Worm (Caenorhabditis elegans) whole organism, L4/young adult: ENCODE data around the gene srsx-7.

ENCODE experiments used
- W03F9.2 ChIP-seq: fragments of 150-350 bp; optimal IDR thresholded peaks from 2 replicates; lab custom pipeline; 2014; ENCODE audit warnings: missing biosample characterization, missing genetic modification characterization
- dao-5 ChIP-seq: sonication (generic microtip); optimal IDR thresholded peaks from 2 replicates; lab custom pipeline; 2016; ENCODE audit warnings: missing genotype, missing genetic modification characterization, moderate library complexity, missing compliant biosample characterization
- him-1 ChIP-seq: sonication (generic microtip); optimal IDR thresholded peaks from 2 replicates; lab custom pipeline; 2016; ENCODE audit warnings: missing genotype, missing genetic modification reagents, missing genetic modification characterization, missing compliant biosample characterization

DNA sequence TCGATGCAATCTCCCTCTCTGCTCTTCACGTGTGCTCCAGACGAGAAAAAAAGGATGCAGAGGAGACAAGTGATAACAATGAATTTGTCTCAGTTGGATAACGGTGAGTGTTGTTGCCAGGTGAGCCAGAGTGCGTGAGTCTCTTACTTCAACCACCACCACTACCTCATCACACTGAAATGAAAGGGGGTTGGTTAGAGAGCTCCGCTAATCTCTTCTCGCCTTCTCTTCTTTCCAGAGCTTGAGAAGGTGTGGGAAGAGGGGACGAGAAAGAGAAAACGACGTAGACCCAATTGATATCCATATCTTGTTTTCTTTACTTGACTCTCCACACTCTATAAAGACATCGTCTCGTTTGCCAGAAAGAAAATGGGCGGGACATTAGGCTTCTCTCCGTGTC, 45.8 kb downstream of the srsx-7 start:
- TF ChIP-seq dao-5 (no peak), W03F9.2 (tag; lab: Kevin White, UChicago) (no peak), him-1 (tag; lab: Kevin White, UChicago) (no peak)
